Worm (Caenorhabditis elegans): ENCODE data around the gene cyp-33E3.

The cyp-33E3 gene

DNA sequence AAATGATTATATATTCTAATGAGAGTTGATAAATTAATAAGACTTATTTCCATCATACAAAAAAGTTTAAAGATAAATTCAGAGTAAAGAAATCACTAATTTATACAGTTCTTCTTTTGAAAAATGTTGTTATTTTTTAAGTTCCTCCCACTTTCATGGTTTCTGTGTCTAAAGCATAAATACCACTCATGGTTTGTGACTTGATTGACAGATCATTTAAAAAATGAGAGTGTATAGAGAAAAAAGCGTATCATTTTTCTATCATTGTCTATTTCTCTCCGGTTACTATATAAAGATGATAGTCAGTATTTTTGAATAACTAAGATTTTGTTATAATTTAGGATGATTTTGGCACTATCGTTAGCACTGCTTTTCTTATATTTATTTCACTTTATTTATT is at the start of gene cyp-33E3:
Gene cyp-33E3, plus strand, starts transcription at position 316 of the 400 bp plus-strand sequence.
- TF ChIP-seq ham-2 (GFP tag; optimal IDR thresholded peaks at IDR 0.05) (no peak), ceh-39 (tag; optimal IDR thresholded peaks at IDR 0.05) (no peak), nhr-12 (tag; optimal IDR thresholded peaks at IDR 0.05) (no peak), nhr-76 (tag; optimal IDR thresholded peaks at IDR 0.05) (no peak), unc-62 (GFP tag; optimal IDR thresholded peaks at IDR 0.05) (no peak), nhr-2 (tag; optimal IDR thresholded peaks at IDR 0.05) (no peak), bed-3 (GFP tag; optimal IDR thresholded peaks at IDR 0.05) (no peak), mab-5 (tag; optimal IDR thresholded peaks at IDR 0.05) (no peak), sem-2 (GFP tag; optimal IDR thresholded peaks at IDR 0.05) (no peak), blmp-1 (tag; optimal IDR thresholded peaks at IDR 0.05) (no peak), sptf-1 (tag; optimal IDR thresholded peaks at IDR 0.05) (no peak)

DNA sequence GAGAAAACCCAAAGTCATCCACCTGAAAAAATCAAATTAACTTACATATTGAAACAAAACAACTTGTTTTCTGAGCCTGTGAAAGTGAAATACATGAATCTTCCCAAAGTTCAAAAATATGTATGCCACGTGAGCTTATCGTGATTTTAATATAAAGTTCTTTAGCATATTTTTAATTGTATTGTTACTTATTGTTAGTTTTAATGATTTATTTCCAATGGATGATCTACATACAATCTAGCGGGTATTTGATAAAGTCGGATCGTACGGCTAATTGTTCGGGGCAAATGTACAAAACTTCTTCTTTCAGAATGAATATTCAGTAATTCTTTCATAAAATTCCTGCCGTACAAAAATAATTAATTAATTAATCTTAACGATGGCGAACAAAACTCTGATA is 44.5 kb upstream of the cyp-33E3 start, which contains the start of gene Y59H11AM.4:
Gene Y59H11AM.4, minus strand, starts transcription at position 101 of the 400 bp plus-strand sequence.
- TF ChIP-seq tbx-8 (GFP tag; optimal IDR thresholded peaks at IDR 0.05) = no peak
- TF ChIP-seq mab-5 (tag; optimal IDR thresholded peaks at IDR 0.05) = no peak
- TF ChIP-seq flh-1 (GFP tag; optimal IDR thresholded peaks at IDR 0.05) = no peak
- TF ChIP-seq nhr-237 (tag; optimal IDR thresholded peaks at IDR 0.05) = no peak
- no peak for TF ChIP-seq elt-1 (tag; optimal IDR thresholded peaks at IDR 0.05; ENCODE audit: borderline replicate concordance, insufficient read depth)
- TF ChIP-seq M03D4.4 (tag; optimal IDR thresholded peaks at IDR 0.05) = no peak
- TF ChIP-seq hlh-1 (tag; optimal IDR thresholded peaks at IDR 0.05) = no peak
- TF ChIP-seq zip-8 (tag; optimal IDR thresholded peaks at IDR 0.05) = no peak
- TF ChIP-seq nhr-12 (tag; optimal IDR thresholded peaks at IDR 0.05) = no peak
- no peak for TF ChIP-seq ztf-11 (tag; optimal IDR thresholded peaks at IDR 0.05)
- TF ChIP-seq sem-2 (GFP tag; optimal IDR thresholded peaks at IDR 0.05) = no peak
- TF ChIP-seq unc-39 (tag; optimal IDR thresholded peaks at IDR 0.05) = no peak
- no peak for TF ChIP-seq snpc-4 (tag; optimal IDR thresholded peaks at IDR 0.05)
- TF ChIP-seq ceh-83 (GFP tag; optimal IDR thresholded peaks at IDR 0.05) = no peak
- TF ChIP-seq sptf-1 (tag; optimal IDR thresholded peaks at IDR 0.05) = no peak
- no peak for TF ChIP-seq ces-1 (GFP tag; optimal IDR thresholded peaks at IDR 0.05)
- no peak for TF ChIP-seq lin-13 (tag; optimal IDR thresholded peaks at IDR 0.05)
- TF ChIP-seq ceh-43 (GFP tag; optimal IDR thresholded peaks at IDR 0.05) = no peak
- no peak for TF ChIP-seq drap-1 (GFP tag; optimal IDR thresholded peaks at IDR 0.05)

DNA sequence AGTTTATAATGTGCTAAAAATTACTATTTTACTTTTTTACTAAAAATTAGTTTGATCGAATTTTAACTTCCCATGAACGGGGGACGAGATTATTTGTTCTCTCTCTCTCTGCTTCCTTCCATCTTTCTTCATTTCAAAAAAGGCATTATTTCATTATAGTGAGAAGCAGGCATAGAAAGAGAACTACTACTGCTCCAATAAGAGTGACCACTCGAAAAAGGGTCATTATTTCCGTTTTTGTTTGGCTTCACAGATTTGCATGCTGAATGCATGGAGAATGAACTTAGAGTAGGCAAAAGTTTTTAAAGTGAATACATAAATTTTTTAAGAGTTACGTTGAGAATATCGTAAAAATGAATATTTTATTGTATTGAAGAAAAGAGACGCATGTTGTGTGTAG is 44.1 kb upstream of the cyp-33E3 start:
- TF ChIP-seq mls-2 (tag; optimal IDR thresholded peaks at IDR 0.05) = no peak

DNA sequence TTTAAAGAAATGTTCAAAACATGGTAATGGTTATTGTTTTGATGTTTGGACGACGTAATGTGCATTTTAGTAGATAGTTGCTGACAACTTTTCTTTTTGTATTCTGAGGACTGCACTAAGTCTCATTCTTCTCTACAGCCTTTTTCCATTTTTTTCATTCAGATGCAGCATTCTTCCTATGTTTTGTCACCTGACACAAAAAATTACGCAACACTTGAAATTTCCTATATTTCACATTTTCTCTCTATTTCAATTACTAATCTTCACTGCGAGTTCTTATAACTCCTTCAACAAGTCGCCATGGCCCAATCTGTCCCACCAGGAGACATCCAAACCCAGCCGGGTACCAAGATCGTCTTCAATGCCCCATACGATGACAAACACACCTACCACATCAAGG is 43.7 kb upstream of the cyp-33E3 start, which contains the start of gene Y59H11AM.1:
Gene Y59H11AM.1, plus strand, starts transcription at position 301 of the 400 bp plus-strand sequence.
- TF ChIP-seq mep-1 (tag; optimal IDR thresholded peaks at IDR 0.05) (no peak), unc-62 (GFP tag; optimal IDR thresholded peaks at IDR 0.05) (no peak)

DNA sequence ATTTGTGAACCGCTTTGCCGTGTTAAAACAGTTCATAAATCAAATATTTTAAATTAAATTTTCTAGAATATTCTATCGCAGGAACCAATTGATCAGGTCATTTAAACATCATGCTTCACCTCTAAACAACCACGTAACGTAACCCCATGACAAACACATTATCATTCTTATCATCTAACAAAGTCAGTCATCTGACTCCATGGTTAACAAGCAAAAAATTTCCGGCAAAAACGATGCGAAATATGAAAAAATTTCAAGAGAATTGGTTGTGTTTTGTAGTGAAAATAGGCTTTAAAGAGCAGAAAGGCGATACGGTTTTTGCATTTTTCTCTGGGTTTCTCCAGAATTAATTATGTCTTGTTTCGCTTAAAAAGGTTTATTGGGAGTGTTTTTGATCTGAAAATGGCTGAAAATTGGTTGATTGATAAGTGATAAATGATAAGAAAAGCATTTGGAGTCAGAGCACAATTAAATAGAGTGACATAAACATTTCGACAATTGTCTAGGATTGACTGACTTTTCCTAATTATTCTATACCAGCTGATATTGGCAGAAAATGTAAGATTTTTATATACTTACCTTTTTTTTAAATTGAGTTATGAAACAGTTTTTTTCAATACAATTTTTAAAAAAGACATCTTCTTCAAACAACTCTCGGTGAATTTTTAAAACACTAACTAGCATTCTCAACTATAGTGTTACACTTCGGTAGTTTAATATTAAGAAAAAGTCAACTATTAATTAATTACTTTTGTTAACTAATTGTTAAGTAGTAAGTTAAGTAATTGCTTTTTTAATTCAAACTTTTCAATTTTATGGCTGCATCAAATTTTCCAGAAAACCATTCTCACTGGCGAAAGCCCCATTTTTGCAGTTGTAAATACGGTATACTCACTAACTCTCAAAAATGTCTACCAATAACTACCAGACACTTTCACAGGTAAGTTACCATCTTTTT is 29.4 kb upstream of the cyp-33E3 start, which contains the start of gene catp-7:
Gene catp-7, plus strand, starts transcription at position 908 of the 958 bp plus-strand sequence.
- TF ChIP-seq nhr-28 (tag; optimal IDR thresholded peaks at IDR 0.05) = no peak
- no peak for TF ChIP-seq cnd-1 (tag; optimal IDR thresholded peaks at IDR 0.05)
- TF ChIP-seq pha-4 (tag; optimal IDR thresholded peaks at IDR 0.05) = no peak
- TF ChIP-seq nhr-12 (tag; optimal IDR thresholded peaks at IDR 0.05) = no peak
- no peak for TF ChIP-seq ceh-83 (GFP tag; optimal IDR thresholded peaks at IDR 0.05)
- no peak for TF ChIP-seq mep-1 (tag; optimal IDR thresholded peaks at IDR 0.05)
- no peak for TF ChIP-seq snpc-4 (tag; optimal IDR thresholded peaks at IDR 0.05)
- TF ChIP-seq elt-1 (tag; optimal IDR thresholded peaks at IDR 0.05; ENCODE audit: borderline replicate concordance, insufficient read depth) = no peak
- no peak for TF ChIP-seq sptf-1 (tag; optimal IDR thresholded peaks at IDR 0.05)
- no peak for TF ChIP-seq blmp-1 (tag; optimal IDR thresholded peaks at IDR 0.05)
- TF ChIP-seq drap-1 (GFP tag; optimal IDR thresholded peaks at IDR 0.05) = no peak
- no peak for TF ChIP-seq unc-120 (tag; optimal IDR thresholded peaks at IDR 0.05; ENCODE audit: poor library complexity, severe bottlenecking)
- TF ChIP-seq sem-2 (GFP tag; optimal IDR thresholded peaks at IDR 0.05) = no peak

Measured in whole organism, mixed stage, embryonic.